Fruit fly (Drosophila melanogaster) S2 (cell line): ENCODE measurements around the gene CG1622.

ENCODE experiments used
- CG8478 ChIP-seq: fragments of >200 bp; optimal IDR thresholded peaks from 2 replicates; lab custom pipeline; 2018
- CTCF ChIP-seq, 2 experiments: fragments of >200 bp; optimal IDR thresholded peaks; 2 replicates each; lab custom pipeline; 2018

- TF ChIP-seq CTCF (optimal IDR thresholded peaks at IDR 0.05; lab: Kevin White, UChicago) (no peak), CG8478 (no peak)
Measured at dm6 chrX:13296405-13297183, at the start of gene CG1622.
